Fruit fly (Drosophila melanogaster): Measurements from ENCODE around the gene Pi4KIIIalpha.

The Pi4KIIIalpha gene

DNA sequence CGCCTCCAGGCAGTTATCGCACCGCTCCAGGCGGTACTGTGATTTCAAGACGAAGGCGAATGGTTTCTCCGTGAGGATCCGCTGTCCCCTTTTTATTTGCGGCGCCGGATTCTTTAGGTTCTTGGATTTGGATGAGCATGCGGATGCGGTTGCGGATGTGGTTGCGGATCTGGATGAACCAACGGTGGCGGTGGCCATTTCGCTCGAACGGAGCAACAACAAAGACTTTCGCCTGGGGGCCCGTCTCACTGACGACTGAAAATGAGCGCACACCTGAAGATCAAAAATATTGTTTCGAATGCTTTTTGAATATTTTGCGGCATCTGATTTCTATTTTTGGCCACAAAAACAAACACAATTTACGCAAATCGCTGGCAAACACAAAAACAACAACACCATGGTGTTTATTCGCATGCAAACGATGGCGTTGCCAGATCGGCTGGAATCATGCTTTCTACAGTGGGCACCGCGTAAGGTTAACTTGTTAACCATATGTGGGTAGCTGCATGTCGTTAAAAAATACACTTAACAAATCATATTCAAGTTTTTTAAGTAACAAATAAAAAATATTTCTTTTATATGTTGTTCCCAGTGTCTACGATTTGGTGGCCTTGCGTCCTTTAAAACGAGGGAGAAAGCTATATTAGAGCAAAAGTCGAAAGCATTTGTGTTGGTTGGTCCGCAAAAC lies 16.0 kb upstream of the Pi4KIIIalpha start, which contains the start of gene Smyd3 (continued):
- no peak for TF ChIP-seq Deaf1 (tag; optimal IDR thresholded peaks at IDR 0.05)
- TF ChIP-seq CG12659 (GFP tag; optimal IDR thresholded peaks at IDR 0.05): peak; percentile 70
- peak; percentile 72 for TF ChIP-seq ap (GFP tag; IDR thresholded peaks at IDR 0.05)
- TF ChIP-seq bigmax (GFP tag; optimal IDR thresholded peaks at IDR 0.05): no peak
- TF ChIP-seq PHDP (tag; optimal IDR thresholded peaks at IDR 0.05): peak; percentile 77
- peak; percentile 40 for TF ChIP-seq BtbVII (GFP tag; optimal IDR thresholded peaks at IDR 0.05)
- TF ChIP-seq Usf (GFP tag; optimal IDR thresholded peaks at IDR 0.05): peak; percentile 54
- TF ChIP-seq Hand (GFP tag; optimal IDR thresholded peaks at IDR 0.05): peak; percentile 30
- no peak for TF ChIP-seq insv (GFP tag; optimal IDR thresholded peaks at IDR 0.05)
- TF ChIP-seq ase (GFP tag; IDR thresholded peaks at IDR 0.05): peak; percentile 75
- no peak for TF ChIP-seq odd (GFP tag; optimal IDR thresholded peaks at IDR 0.05)
- TF ChIP-seq hbn (GFP tag; IDR thresholded peaks at IDR 0.05; ENCODE audit: partially characterized antibody): no peak
- no peak for TF ChIP-seq D19B (GFP tag; optimal IDR thresholded peaks at IDR 0.05)
- TF ChIP-seq Abd-B (GFP tag; optimal IDR thresholded peaks at IDR 0.05): peak; percentile 51
- TF ChIP-seq Mad (GFP tag; optimal IDR thresholded peaks at IDR 0.05): peak; percentile 57
- no peak for TF ChIP-seq hth (optimal IDR thresholded peaks at IDR 0.05)
- TF ChIP-seq CG10462 (GFP tag; optimal IDR thresholded peaks at IDR 0.05): peak; percentile 59
- no peak for TF ChIP-seq run (tag; optimal IDR thresholded peaks at IDR 0.05)
- TF ChIP-seq CG3726 (GFP tag; IDR thresholded peaks at IDR 0.05): 0 out of 3 replicates have a peak, but pooled peaks have one; percentile 26
- no peak for TF ChIP-seq ato (GFP tag; IDR thresholded peaks at IDR 0.05; ENCODE audit: partially characterized antibody)
- peak; percentile 80 for TF ChIP-seq Max (GFP tag; optimal IDR thresholded peaks at IDR 0.05)
- no peak for TF ChIP-seq tll (GFP tag; optimal IDR thresholded peaks at IDR 0.05)
- TF ChIP-seq Fer1 (GFP tag; optimal IDR thresholded peaks at IDR 0.05): peak; percentile 77
- TF ChIP-seq schlank (tag; optimal IDR thresholded peaks at IDR 0.05): peak; percentile 1
- no peak for TF ChIP-seq fru (optimal IDR thresholded peaks at IDR 0.05)
- no peak for TF ChIP-seq tna (GFP tag; IDR thresholded peaks at IDR 0.05; ENCODE audit: partially characterized antibody)
- TF ChIP-seq HLHmδ (GFP tag; optimal IDR thresholded peaks at IDR 0.05): no peak
- peak; percentile 6 for TF ChIP-seq CG33557 (GFP tag; optimal IDR thresholded peaks at IDR 0.05)
- TF ChIP-seq Hr39 (optimal IDR thresholded peaks at IDR 0.05): no peak
- TF ChIP-seq CG17385 (GFP tag; optimal IDR thresholded peaks at IDR 0.05): peak; percentile 67
- peak; percentile 84 for TF ChIP-seq CG13624 (GFP tag; optimal IDR thresholded peaks at IDR 0.05)
- TF ChIP-seq ara (GFP tag; IDR thresholded peaks at IDR 0.05): peak; percentile 82
- TF ChIP-seq pfk (GFP tag; optimal IDR thresholded peaks at IDR 0.05): no peak
- no peak for TF ChIP-seq lov (optimal IDR thresholded peaks at IDR 0.05)
- TF ChIP-seq lov (GFP tag; IDR thresholded peaks at IDR 0.05): peak; percentile 79; the same call in 2 of the 3 replicates
- no peak for TF ChIP-seq CTCF (GFP tag; optimal IDR thresholded peaks at IDR 0.05)
- peak; percentile 84 for TF ChIP-seq Atf6 (GFP tag; IDR thresholded peaks at IDR 0.05)
- TF ChIP-seq Dad (GFP tag; optimal IDR thresholded peaks at IDR 0.05): peak; percentile 80
- TF ChIP-seq CG17359 (tag; optimal IDR thresholded peaks at IDR 0.05): peak; percentile 76
- TF ChIP-seq Opbp (GFP tag; IDR thresholded peaks at IDR 0.05; ENCODE audit: partially characterized antibody): no peak
- peak; percentile 66 for TF ChIP-seq CG17829 (tag; optimal IDR thresholded peaks at IDR 0.05)
- TF ChIP-seq CG14965 (GFP tag; optimal IDR thresholded peaks at IDR 0.05; ENCODE audit: borderline replicate concordance): no peak
- TF ChIP-seq klu (GFP tag; IDR thresholded peaks at IDR 0.05): peak; percentile 42; the same call in 1 of the 2 replicates
- TF ChIP-seq CG11695 (GFP tag; IDR thresholded peaks at IDR 0.05): peak; percentile 66
- TF ChIP-seq CG17361 (GFP tag; IDR thresholded peaks at IDR 0.05): peak; percentile 66
- TF ChIP-seq Dll (GFP tag; IDR thresholded peaks at IDR 0.05; ENCODE audit: partially characterized antibody): no peak
- TF ChIP-seq sens (GFP tag): peak; percentile 95
- peak; percentile 84 for TF ChIP-seq dysf (GFP tag; IDR thresholded peaks at IDR 0.05)
- peak; percentile 50 for TF ChIP-seq CG3838 (GFP tag; optimal IDR thresholded peaks at IDR 0.05)
- TF ChIP-seq gfzf (GFP tag; optimal IDR thresholded peaks at IDR 0.05): peak; percentile 22
- peak; percentile 33 for TF ChIP-seq NK7.1 (GFP tag; optimal IDR thresholded peaks at IDR 0.05)
